Worm (Caenorhabditis elegans) whole organism, mixed stage, embryonic: ENCODE measurements around the gene spe-45.

Experiments used
- M03D4.4 ChIP-seq: sonication (generic microtip); optimal IDR thresholded peaks from 2 replicates; lab custom pipeline; 2017; ENCODE audit warnings: mild to moderate bottlenecking, missing genetic modification characterization, missing compliant biosample characterization
- blmp-1 ChIP-seq: fragments of 150-350 bp; optimal IDR thresholded peaks from 2 replicates; lab custom pipeline; 2014; ENCODE audit warnings: missing biosample characterization, missing genetic modification characterization
- ceh-39 ChIP-seq: fragments of 150-350 bp; optimal IDR thresholded peaks from 2 replicates; lab custom pipeline; 2014; ENCODE audit warnings: missing biosample characterization, missing genetic modification characterization
- ceh-43 ChIP-seq: fragments of 200-800 bp; sonication (Bioruptor generic); optimal IDR thresholded peaks from 2 replicates; lab custom pipeline; 2018; ENCODE audit warnings: mild to moderate bottlenecking, missing genetic modification characterization, moderate library complexity, missing compliant biosample characterization
- ceh-83 ChIP-seq: fragments of 200-800 bp; sonication (Bioruptor generic); optimal IDR thresholded peaks from 2 replicates; lab custom pipeline; 2018; ENCODE audit warnings: mild to moderate bottlenecking, missing genetic modification characterization, missing compliant biosample characterization
- ces-1 ChIP-seq: fragments of 150-350 bp; optimal IDR thresholded peaks from 2 replicates; lab custom pipeline; 2014; ENCODE audit warnings: missing biosample characterization, missing genetic modification reagents, missing genetic modification characterization
- cnd-1 ChIP-seq: fragments of 200-800 bp; sonication (Bioruptor generic); optimal IDR thresholded peaks from 2 replicates; lab custom pipeline; 2018; ENCODE audit warnings: mild to moderate bottlenecking, missing genetic modification characterization, missing compliant biosample characterization
- elt-1 ChIP-seq: sonication (generic microtip); optimal IDR thresholded peaks from 2 replicates; lab custom pipeline; 2017; ENCODE audit warnings: missing genetic modification characterization, mild to moderate bottlenecking, missing compliant biosample characterization, antibody characterized with exemption, moderate library complexity, borderline replicate concordance; ENCODE audit not compliant: insufficient read depth
- elt-3 ChIP-seq: fragments of 150-350 bp; optimal IDR thresholded peaks from 2 replicates; lab custom pipeline; 2014; ENCODE audit warnings: missing biosample characterization, missing genetic modification characterization
- flh-1 ChIP-seq: fragments of 200-800 bp; sonication (Bioruptor generic); optimal IDR thresholded peaks from 2 replicates; lab custom pipeline; 2018; ENCODE audit warnings: mild to moderate bottlenecking, missing genetic modification characterization, moderate library complexity, missing compliant biosample characterization
- ham-2 ChIP-seq: fragments of 200-800 bp; sonication (Bioruptor generic); optimal IDR thresholded peaks from 2 replicates; lab custom pipeline; 2018; ENCODE audit warnings: mild to moderate bottlenecking, missing genetic modification characterization, missing compliant biosample characterization
- hlh-1 ChIP-seq: fragments of 150-350 bp; optimal IDR thresholded peaks from 2 replicates; lab custom pipeline; 2014; ENCODE audit warnings: missing biosample characterization, missing genetic modification reagents, missing genetic modification characterization
- lin-13 ChIP-seq: fragments of 150-350 bp; optimal IDR thresholded peaks from 2 replicates; lab custom pipeline; 2014; ENCODE audit warnings: missing biosample characterization, missing genetic modification characterization
- lin-32 ChIP-seq: fragments of 200-800 bp; sonication (Bioruptor generic); optimal IDR thresholded peaks from 2 replicates; lab custom pipeline; 2018; ENCODE audit warnings: mild to moderate bottlenecking, missing genetic modification characterization, missing compliant biosample characterization
- lsy-2 ChIP-seq: fragments of 150-350 bp; optimal IDR thresholded peaks from 2 replicates; lab custom pipeline; 2014; ENCODE audit warnings: missing biosample characterization, missing genetic modification characterization
- mab-5 ChIP-seq: fragments of 150-350 bp; optimal IDR thresholded peaks from 2 replicates; lab custom pipeline; 2014; ENCODE audit warnings: missing biosample characterization, missing genetic modification characterization
- mep-1 ChIP-seq: fragments of 150-350 bp; optimal IDR thresholded peaks from 2 replicates; lab custom pipeline; 2017; ENCODE audit warnings: missing biosample characterization, missing genetic modification reagents, missing genetic modification characterization, inconsistent platforms
- mls-2 ChIP-seq: sonication (generic microtip); optimal IDR thresholded peaks from 2 replicates; lab custom pipeline; 2016; ENCODE audit warnings: mild to moderate bottlenecking, missing genetic modification characterization, moderate library complexity, missing compliant biosample characterization
- nhr-12 ChIP-seq: fragments of 150-350 bp; optimal IDR thresholded peaks from 2 replicates; lab custom pipeline; 2014; ENCODE audit warnings: missing biosample characterization, missing genetic modification characterization
- nhr-2 ChIP-seq: fragments of 150-350 bp; optimal IDR thresholded peaks from 2 replicates; lab custom pipeline; 2014; ENCODE audit warnings: missing biosample characterization, missing genetic modification characterization
- nhr-237 ChIP-seq: fragments of 150-350 bp; optimal IDR thresholded peaks from 2 replicates; lab custom pipeline; 2014; ENCODE audit warnings: missing biosample characterization, missing genetic modification characterization
- nhr-28 ChIP-seq: fragments of 150-350 bp; optimal IDR thresholded peaks from 2 replicates; lab custom pipeline; 2014; ENCODE audit warnings: missing biosample characterization, missing genetic modification characterization
- pha-4 ChIP-seq: fragments of 150-350 bp; optimal IDR thresholded peaks from 2 replicates; lab custom pipeline; 2018; ENCODE audit warnings: missing biosample characterization, missing genetic modification reagents, missing genetic modification characterization
- sptf-1 ChIP-seq: sonication (generic microtip); optimal IDR thresholded peaks from 2 replicates; lab custom pipeline; 2017; ENCODE audit warnings: mild to moderate bottlenecking, missing genetic modification characterization, moderate library complexity, missing compliant biosample characterization
- unc-120 ChIP-seq: sonication (generic microtip); optimal IDR thresholded peaks from 2 replicates; lab custom pipeline; 2017; ENCODE audit warnings: missing genetic modification characterization, missing compliant biosample characterization; ENCODE audit not compliant: poor library complexity, severe bottlenecking
- unc-39 ChIP-seq: fragments of 150-350 bp; optimal IDR thresholded peaks from 2 replicates; lab custom pipeline; 2014; ENCODE audit warnings: missing biosample characterization, missing genetic modification characterization
- unc-62 ChIP-seq: fragments of 150-350 bp; optimal IDR thresholded peaks from 2 replicates; lab custom pipeline; 2014; ENCODE audit warnings: missing biosample characterization, missing genetic modification reagents, missing genetic modification characterization
- zip-8 ChIP-seq: fragments of 150-350 bp; optimal IDR thresholded peaks from 2 replicates; lab custom pipeline; 2014; ENCODE audit warnings: missing biosample characterization, missing genetic modification characterization

Gene spe-45

ce11 chrIV:12371879-12372278, 18.0 kb downstream of the spe-45 start, which contains the start of gene wdr-46:
TSS of gene wdr-46 (plus strand) at chrIV:12372253.
- TF ChIP-seq mab-5 (tag; lab: Kevin White, UChicago): no peak
- peak; percentile 29 for TF ChIP-seq unc-62 (GFP tag; lab: Kevin White, UChicago)
- peak; percentile 10 for TF ChIP-seq M03D4.4 (tag; lab: Kevin White, UChicago)
- peak; percentile 8 for TF ChIP-seq ceh-39
- TF ChIP-seq lin-32 (GFP tag; lab: Kevin White, UChicago): no peak
- TF ChIP-seq ham-2 (GFP tag; lab: Kevin White, UChicago): no peak
- no peak for TF ChIP-seq blmp-1 (tag; lab: Kevin White, UChicago)
- peak; percentile 99 for TF ChIP-seq lsy-2 (tag; lab: Kevin White, UChicago)
- TF ChIP-seq ces-1 (GFP tag; lab: Kevin White, UChicago): peak; percentile 86
- no peak for TF ChIP-seq zip-8
- no peak for TF ChIP-seq nhr-12 (tag; lab: Kevin White, UChicago)
- TF ChIP-seq pha-4 (tag; lab: Kevin White, UChicago): peak; percentile 36
- TF ChIP-seq ceh-83: peak; percentile 42
- TF ChIP-seq sptf-1 (tag; lab: Kevin White, UChicago): peak; percentile 53
- TF ChIP-seq hlh-1: no peak
- no peak for TF ChIP-seq elt-1 (tag; lab: Kevin White, UChicago)
- TF ChIP-seq lin-13 (tag; lab: Kevin White, UChicago): peak; percentile 40
- TF ChIP-seq nhr-237 (tag; lab: Kevin White, UChicago): peak; percentile 58
- TF ChIP-seq mep-1: peak; percentile 82
- peak; percentile 31 for TF ChIP-seq ceh-43
- peak; percentile 25 for TF ChIP-seq cnd-1
- no peak for TF ChIP-seq mls-2
- TF ChIP-seq flh-1 (GFP tag; lab: Kevin White, UChicago): no peak
- peak; percentile 19 for TF ChIP-seq nhr-2 (tag; lab: Kevin White, UChicago)
- TF ChIP-seq unc-120 (tag; lab: Kevin White, UChicago): no peak
- TF ChIP-seq, all 35 proteins: peak for 14

ce11 chrIV:12371340-12371739, 18.6 kb downstream of the spe-45 start:
- no peak for TF ChIP-seq nhr-12 (tag; lab: Kevin White, UChicago)
- TF ChIP-seq zip-8: no peak
- TF ChIP-seq flh-1 (GFP tag; lab: Kevin White, UChicago): no peak
- TF ChIP-seq lsy-2 (tag; lab: Kevin White, UChicago): no peak
- TF ChIP-seq lin-32 (GFP tag; lab: Kevin White, UChicago): no peak
- TF ChIP-seq lin-13 (tag; lab: Kevin White, UChicago): no peak

ce11 chrIV:12366571-12366970, 23.3 kb downstream of the spe-45 start:
- no peak for TF ChIP-seq ceh-83
- TF ChIP-seq elt-1 (tag; lab: Kevin White, UChicago): peak; percentile 94

ce11 chrIV:12364964-12365363, 24.9 kb downstream of the spe-45 start:
- no peak for TF ChIP-seq unc-39 (tag; lab: Kevin White, UChicago)
- TF ChIP-seq sptf-1 (tag; lab: Kevin White, UChicago): peak; percentile 4

- TF ChIP-seq mab-5 (tag; lab: Kevin White, UChicago): no peak
- peak; percentile 89 for TF ChIP-seq lsy-2 (tag; lab: Kevin White, UChicago)
- TF ChIP-seq nhr-28 (tag; lab: Kevin White, UChicago): no peak
- TF ChIP-seq nhr-2 (tag; lab: Kevin White, UChicago): no peak
- TF ChIP-seq ces-1 (GFP tag; lab: Kevin White, UChicago): no peak
Observed at ce11 chrIV:12361392-12362092, 28.4 kb downstream of the spe-45 start, which contains the start of the genes ccr-4 and ZC518.8. TSS of gene ccr-4 (plus strand) at chrIV:12361542. TSS of gene ZC518.8 (minus strand) at chrIV:12361908.

ce11 chrIV:12360742-12361195, 29.1 kb downstream of the spe-45 start, which contains the start of gene sec-24.2:
TSS of gene sec-24.2 (minus strand) at chrIV:12360792.
- no peak for TF ChIP-seq ceh-43
- no peak for TF ChIP-seq mab-5 (tag; lab: Kevin White, UChicago)
- TF ChIP-seq mep-1: no peak
- no peak for TF ChIP-seq elt-3 (tag; lab: Kevin White, UChicago)
- TF ChIP-seq pha-4 (tag; lab: Kevin White, UChicago): no peak
- TF ChIP-seq nhr-2 (tag; lab: Kevin White, UChicago): no peak
- no peak for TF ChIP-seq elt-1 (tag; lab: Kevin White, UChicago)
- TF ChIP-seq lsy-2 (tag; lab: Kevin White, UChicago): no peak
- no peak for TF ChIP-seq nhr-12 (tag; lab: Kevin White, UChicago)
- TF ChIP-seq lin-13 (tag; lab: Kevin White, UChicago): no peak
- no peak for TF ChIP-seq sptf-1 (tag; lab: Kevin White, UChicago)
- TF ChIP-seq ces-1 (GFP tag; lab: Kevin White, UChicago): no peak
